Fruit fly (Drosophila melanogaster) whole organism, wandering third instar larva: ENCODE data around the gene CdGAPr.

ENCODE experiments used
- CG32264 ChIP-seq: fragments of 200-800 bp; sonication (Bioruptor generic); optimal IDR thresholded peaks from 2 replicates; lab custom pipeline; 2016; ENCODE audit warnings: missing biosample characterization, missing genetic modification characterization
- CG9705 ChIP-seq: fragments of 200-800 bp; sonication (Bioruptor generic); optimal IDR thresholded peaks from 2 replicates; lab custom pipeline; 2018; ENCODE audit warnings: missing biosample characterization, mild to moderate bottlenecking, missing genetic modification characterization
- CrebA ChIP-seq: fragments of 200-800 bp; sonication (Bioruptor generic); optimal IDR thresholded peaks from 2 replicates; lab custom pipeline; 2016; ENCODE audit warnings: missing biosample characterization, mild to moderate bottlenecking, missing genetic modification characterization, borderline replicate concordance
- Dfd ChIP-seq: fragments of >200 bp; optimal IDR thresholded peaks from 2 replicates; lab custom pipeline; 2017; ENCODE audit warnings: missing biosample characterization, missing genetic modification characterization
- Dif ChIP-seq: fragments of 200-275, 200-300 bp; sonication (Bioruptor generic); optimal IDR thresholded peaks from 2 replicates; lab custom pipeline; 2018; ENCODE audit warnings: missing biosample characterization, missing genetic modification characterization; ENCODE audit not compliant: partially characterized antibody
- GATAd ChIP-seq: sonication (Bioruptor generic); optimal IDR thresholded peaks from 2 replicates; lab custom pipeline; 2016; ENCODE audit warnings: missing biosample characterization, missing genetic modification characterization
- HLH106 ChIP-seq: fragments of 200-800 bp; optimal IDR thresholded peaks from 3 replicates; lab custom pipeline; 2019; ENCODE audit warnings: missing biosample characterization, mild to moderate bottlenecking, missing genetic modification characterization, moderate library complexity
- Hnf4 ChIP-seq: fragments of 200-800 bp; sonication (Bioruptor generic); optimal IDR thresholded peaks from 2 replicates; lab custom pipeline; 2016; ENCODE audit warnings: missing biosample characterization, mild to moderate bottlenecking, missing genetic modification characterization
- Hr78 ChIP-seq: fragments of >200 bp; optimal IDR thresholded peaks from 2 replicates; lab custom pipeline; 2017; ENCODE audit warnings: missing biosample characterization, missing genetic modification characterization
- Hr83 ChIP-seq: fragments of 200-300 bp; sonication (Bioruptor generic); optimal IDR thresholded peaks from 2 replicates; lab custom pipeline; 2016; ENCODE audit warnings: missing biosample characterization, mild to moderate bottlenecking, missing genetic modification characterization, moderate library complexity; ENCODE audit not compliant: poor library complexity, severe bottlenecking
- Jra ChIP-seq: sonication (Bioruptor generic); optimal IDR thresholded peaks from 2 replicates; lab custom pipeline; 2016; ENCODE audit warnings: missing biosample characterization, missing genetic modification characterization
- Mio ChIP-seq: sonication (Bioruptor generic); optimal IDR thresholded peaks from 2 replicates; lab custom pipeline; 2016; ENCODE audit warnings: missing biosample characterization, missing genetic modification characterization
- Myc ChIP-seq: fragments of >200 bp; optimal IDR thresholded peaks from 2 replicates; lab custom pipeline; 2017
- N ChIP-seq: fragments of >200 bp; optimal IDR thresholded peaks from 2 replicates; lab custom pipeline; 2018; ENCODE audit warnings: missing biosample characterization, missing external identifiers, missing genetic modification characterization
- OdsH ChIP-seq: fragments of 200-800 bp; sonication (Bioruptor generic); optimal IDR thresholded peaks from 2 replicates; lab custom pipeline; 2016; ENCODE audit warnings: missing biosample characterization, mild to moderate bottlenecking, missing genetic modification characterization
- Rel ChIP-seq, 2 experiments: fragments of 200-800 bp; sonication (Bioruptor generic) in 1 of 2; optimal IDR thresholded peaks; 2 replicates in 1 of 2; 3 replicates in 1 of 2; lab custom pipeline; 2016 to 2019; ENCODE audit warnings: mild to moderate bottlenecking in 2 of 2, missing biosample characterization in 2 of 2, missing genetic modification characterization in 2 of 2, moderate library complexity in 1 of 2
- Sp1 ChIP-seq: fragments of 200-800 bp; sonication (Bioruptor generic); optimal IDR thresholded peaks from 3 replicates; lab custom pipeline; 2019; ENCODE audit warnings: missing biosample characterization, mild to moderate bottlenecking, missing genetic modification characterization, moderate library complexity
- Vsx2 ChIP-seq: fragments of 200-300, 225-300 bp; sonication (Bioruptor generic); optimal IDR thresholded peaks from 2 replicates; lab custom pipeline; 2018; ENCODE audit warnings: missing biosample characterization, missing genetic modification characterization; ENCODE audit not compliant: partially characterized antibody
- br ChIP-seq: fragments of 200-800 bp; sonication (Bioruptor generic); optimal IDR thresholded peaks from 2 replicates; lab custom pipeline; 2016; ENCODE audit warnings: missing biosample characterization, missing genetic modification characterization
- dl ChIP-seq, 2 experiments: fragments of 175-275, 200-275 bp in 1 of 2; fragments of 200-275 bp in 1 of 2; sonication (Bioruptor generic); optimal IDR thresholded peaks; lab custom pipeline; 2018; ENCODE audit warnings: mild to moderate bottlenecking in 2 of 2, missing biosample characterization in 2 of 2, missing genetic modification characterization in 2 of 2, moderate library complexity in 2 of 2; ENCODE audit not compliant: partially characterized antibody in 2 of 2, insufficient read depth in 1 of 2
- dmrt93B ChIP-seq: fragments of 200-800 bp; sonication (Bioruptor generic); optimal IDR thresholded peaks from 2 replicates; lab custom pipeline; 2018; ENCODE audit warnings: missing biosample characterization, mild to moderate bottlenecking, missing genetic modification characterization
- dsf ChIP-seq: sonication (Bioruptor generic); optimal IDR thresholded peaks from 2 replicates; lab custom pipeline; 2016; ENCODE audit warnings: missing biosample characterization, missing genetic modification characterization, borderline replicate concordance
- ey ChIP-seq: fragments of 200-800 bp; sonication (Bioruptor generic); optimal IDR thresholded peaks from 2 replicates; lab custom pipeline; 2016; ENCODE audit warnings: missing biosample characterization, missing genetic modification characterization
- foxo ChIP-seq, 2 experiments: fragments of 200-800 bp; sonication (Bioruptor generic); optimal IDR thresholded peaks; 2 replicates in 1 of 2; 3 replicates in 1 of 2; lab custom pipeline; 2016 to 2017; ENCODE audit warnings: missing biosample characterization in 2 of 2, missing genetic modification characterization in 2 of 2
- fru ChIP-seq: fragments of 200-800 bp; sonication (Bioruptor generic); optimal IDR thresholded peaks from 3 replicates; lab custom pipeline; 2016; ENCODE audit warnings: missing biosample characterization, mild to moderate bottlenecking, missing genetic modification characterization
- h ChIP-seq: fragments of 200-800 bp; sonication (Bioruptor generic); optimal IDR thresholded peaks from 3 replicates; lab custom pipeline; 2016; ENCODE audit warnings: missing biosample characterization, mild to moderate bottlenecking, missing genetic modification characterization
- lola ChIP-seq: fragments of >200 bp; optimal IDR thresholded peaks from 2 replicates; lab custom pipeline; 2017; ENCODE audit warnings: missing biosample characterization, missing genetic modification characterization
- pan ChIP-seq: fragments of >200 bp; optimal IDR thresholded peaks from 2 replicates; lab custom pipeline; 2017
- psq ChIP-seq: fragments of 200-800 bp; sonication (Bioruptor generic); optimal IDR thresholded peaks from 3 replicates; lab custom pipeline; 2017; ENCODE audit warnings: missing biosample characterization, mild to moderate bottlenecking, missing genetic modification characterization, moderate library complexity
- rgr ChIP-seq: fragments of 200-800 bp; sonication (Bioruptor generic); optimal IDR thresholded peaks from 3 replicates; lab custom pipeline; 2016; ENCODE audit warnings: missing biosample characterization, mild to moderate bottlenecking, missing genetic modification characterization
- sage ChIP-seq: fragments of 200-800 bp; sonication (Bioruptor generic); optimal IDR thresholded peaks from 2 replicates; lab custom pipeline; 2016; ENCODE audit warnings: missing biosample characterization, mild to moderate bottlenecking, missing genetic modification characterization
- sv ChIP-seq: fragments of 200-800 bp; sonication (Bioruptor generic); optimal IDR thresholded peaks from 3 replicates; lab custom pipeline; 2016; ENCODE audit warnings: missing biosample characterization, missing genetic modification characterization
- tai ChIP-seq: sonication (Bioruptor generic); optimal IDR thresholded peaks from 2 replicates; lab custom pipeline; 2016; ENCODE audit warnings: missing biosample characterization, missing genetic modification characterization
- usp ChIP-seq: fragments of >200 bp; optimal IDR thresholded peaks from 2 replicates; lab custom pipeline; 2017; ENCODE audit warnings: missing biosample characterization, missing genetic modification characterization
- woc ChIP-seq: sonication (Bioruptor generic); optimal IDR thresholded peaks from 2 replicates; lab custom pipeline; 2016; ENCODE audit warnings: missing biosample characterization, mild to moderate bottlenecking, missing genetic modification characterization

Gene CdGAPr

dm6 chr2L:19763446-19763772, 28.3 kb downstream of the CdGAPr start:
- TF ChIP-seq tai (GFP tag; lab: Kevin White, UChicago) = no peak
- TF ChIP-seq pan (lab: Kevin White, UChicago) = no peak
- no peak for TF ChIP-seq Dfd (GFP tag; lab: Kevin White, UChicago)
- no peak for TF ChIP-seq dsf
- TF ChIP-seq Hnf4 (GFP tag; lab: Kevin White, UChicago) = no peak
- TF ChIP-seq Myc (lab: Kevin White, UChicago) = no peak
- TF ChIP-seq Dif (GFP tag; lab: Kevin White, UChicago) = no peak
- TF ChIP-seq Sp1 (GFP tag; lab: Kevin White, UChicago) = no peak
- no peak for TF ChIP-seq dmrt93B
- TF ChIP-seq woc = no peak
- TF ChIP-seq Hr83 (GFP tag; lab: Kevin White, UChicago) = no peak
- TF ChIP-seq N (GFP tag; lab: Kevin White, UChicago) = no peak

- TF ChIP-seq br (GFP tag; lab: Kevin White, UChicago) (peak; percentile 87), lola (GFP tag; lab: Kevin White, UChicago) (no peak), Sp1 (GFP tag; lab: Kevin White, UChicago) (peak; percentile 84), CG9705 (GFP tag; lab: Kevin White, UChicago) (peak; percentile 82), psq (GFP tag; lab: Kevin White, UChicago) (peak; percentile 71), Vsx2 (GFP tag; lab: Kevin White, UChicago) (no peak), rgr (peak; percentile 87), Hr83 (GFP tag; lab: Kevin White, UChicago) (peak; percentile 9), OdsH (GFP tag; lab: Kevin White, UChicago) (peak; percentile 81), CG32264 (peak; percentile 45), woc (peak; percentile 91), ey (GFP tag; lab: Kevin White, UChicago) (peak; percentile 87), Rel (GFP tag; optimal IDR thresholded peaks at IDR 0.05; lab: Kevin White, UChicago) (no peak), Rel (tag; optimal IDR thresholded peaks at IDR 0.05; lab: Kevin White, UChicago) (peak; percentile 65), foxo (GFP tag; optimal IDR thresholded peaks at IDR 0.05; lab: Kevin White, UChicago) (peak; percentile 4 to 92), HLH106 (tag; lab: Kevin White, UChicago) (peak; percentile 92), Hr78 (no peak), usp (GFP tag; lab: Kevin White, UChicago) (no peak), dmrt93B (peak; percentile 82), Jra (GFP tag; lab: Kevin White, UChicago) (no peak), fru (GFP tag; lab: Kevin White, UChicago) (peak; percentile 84), dl (GFP tag; optimal IDR thresholded peaks at IDR 0.05; lab: Kevin White, UChicago; ENCODE audit: insufficient read depth in 1 of 2, partially characterized antibody in 2 of 2) (no peak), h (peak; percentile 87), Myc (lab: Kevin White, UChicago) (peak; percentile 88), tai (GFP tag; lab: Kevin White, UChicago) (no peak), sv (GFP tag; lab: Kevin White, UChicago) (peak; percentile 87), GATAd (peak; percentile 17)
These were observed 33.1 kb downstream of the CdGAPr start, which contains the start of the genes CG10628 and Dus3 for dm6 chr2L:19758511-19759128. Gene CG10628 (minus strand): TSS chr2L:19758615. Gene Dus3 (plus strand): TSS chr2L:19758879.

dm6 chr2L:19756716-19757115, 35.0 kb downstream of the CdGAPr start, which contains the start of gene CG10631:
Gene CG10631 (minus strand): TSS chr2L:19756904.
- TF ChIP-seq woc (no peak), usp (GFP tag; lab: Kevin White, UChicago) (no peak), CG9705 (GFP tag; lab: Kevin White, UChicago) (no peak), HLH106 (tag; lab: Kevin White, UChicago) (no peak), lola (GFP tag; lab: Kevin White, UChicago) (no peak), sage (GFP tag; lab: Kevin White, UChicago) (no peak), Hr83 (GFP tag; lab: Kevin White, UChicago) (peak; percentile 62)
- TF ChIP-seq, all 38 proteins: peak for 1

- no peak for TF ChIP-seq Hr78
- no peak for TF ChIP-seq ey (GFP tag; lab: Kevin White, UChicago)
- TF ChIP-seq sage (GFP tag; lab: Kevin White, UChicago) = no peak
- no peak for TF ChIP-seq fru (GFP tag; lab: Kevin White, UChicago)
- no peak for TF ChIP-seq HLH106 (tag; lab: Kevin White, UChicago)
- no peak for TF ChIP-seq GATAd
- no peak for TF ChIP-seq Myc (lab: Kevin White, UChicago)
- TF ChIP-seq CG9705 (GFP tag; lab: Kevin White, UChicago) = no peak
- TF ChIP-seq CrebA (GFP tag; lab: Kevin White, UChicago) = no peak
- TF ChIP-seq psq (GFP tag; lab: Kevin White, UChicago) = no peak
- TF ChIP-seq Mio (GFP tag; lab: Kevin White, UChicago) = no peak
- no peak for TF ChIP-seq Hnf4 (GFP tag; lab: Kevin White, UChicago)
- TF ChIP-seq sv (GFP tag; lab: Kevin White, UChicago) = no peak
- no peak for TF ChIP-seq pan (lab: Kevin White, UChicago)
- no peak for TF ChIP-seq N (GFP tag; lab: Kevin White, UChicago)
- no peak for TF ChIP-seq rgr
- TF ChIP-seq usp (GFP tag; lab: Kevin White, UChicago) = no peak
- TF ChIP-seq Dif (GFP tag; lab: Kevin White, UChicago) = no peak
These were observed 35.6 kb downstream of the CdGAPr start for dm6 chr2L:19756040-19756439.
